Fruit fly (Drosophila melanogaster) whole organism, embryonic: ENCODE results near the gene bon.

Experiments
- Ada2b ChIP-seq: fragments of 200-800 bp; sonication (Bioruptor generic); IDR thresholded peaks from 2 replicates; pipeline ENCODE4 v1.3.6; 2022; ENCODE audit warnings: missing biosample characterization, missing genetic modification characterization
- Blimp-1 ChIP-seq: fragments of 200-800 bp; sonication (Bioruptor generic); optimal IDR thresholded peaks from 3 replicates; lab custom pipeline; 2018; ENCODE audit warnings: missing biosample characterization, missing genetic modification characterization, mild to moderate bottlenecking, moderate library complexity, missing genetic modification reagents
- CG10366 ChIP-seq: fragments of 200-800 bp; sonication (Bioruptor generic); IDR thresholded peaks from 2 replicates; pipeline ENCODE4 v1.3.6; 2022; ENCODE audit warnings: missing biosample characterization, missing genetic modification characterization
- CG10654 ChIP-seq: fragments of 200-800 bp; sonication (Bioruptor generic); optimal IDR thresholded peaks from 2 replicates; lab custom pipeline; 2016; ENCODE audit warnings: missing biosample characterization, missing genetic modification characterization
- CG11093 ChIP-seq: fragments of 200-800 bp; sonication (Bioruptor generic); IDR thresholded peaks from 3 replicates; pipeline ENCODE4 v1.3.6; 2022; ENCODE audit warnings: missing biosample characterization, missing genetic modification characterization
- CG12299 ChIP-seq: fragments of 200-800 bp; sonication (Bioruptor generic); optimal IDR thresholded peaks from 2 replicates; lab custom pipeline; 2018; ENCODE audit warnings: missing biosample characterization, mild to moderate bottlenecking, missing genetic modification characterization
- CG14965 ChIP-seq: fragments of 200-800 bp; sonication (Bioruptor generic); optimal IDR thresholded peaks from 2 replicates; lab custom pipeline; 2016; ENCODE audit warnings: missing biosample characterization, missing genetic modification characterization, borderline replicate concordance
- CG1602 ChIP-seq: fragments of 200-800 bp; sonication (Bioruptor generic); optimal IDR thresholded peaks from 3 replicates; lab custom pipeline; 2016; ENCODE audit warnings: missing biosample characterization, missing genetic modification characterization
- CG16863 ChIP-seq: fragments of 200-800 bp; sonication (Bioruptor generic); optimal IDR thresholded peaks from 3 replicates; lab custom pipeline; 2016; ENCODE audit warnings: missing biosample characterization, missing genetic modification characterization
- CG1792 ChIP-seq: fragments of 200-800 bp; sonication (Bioruptor generic); optimal IDR thresholded peaks from 2 replicates; lab custom pipeline; 2016; ENCODE audit warnings: missing biosample characterization, missing genetic modification characterization
- CG2875 ChIP-seq: fragments of 200-800 bp; sonication (Bioruptor generic); optimal IDR thresholded peaks from 2 replicates; lab custom pipeline; 2017; ENCODE audit warnings: missing biosample characterization, mild to moderate bottlenecking, missing genetic modification characterization, missing genetic modification reagents
- CG32772 ChIP-seq: fragments of 200-800 bp; sonication (Bioruptor generic); IDR thresholded peaks from 2 replicates; pipeline ENCODE4 v1.3.6; 2022; ENCODE audit warnings: missing biosample characterization, missing genetic modification characterization
- CG3407 ChIP-seq: fragments of 200-800 bp; sonication (Bioruptor generic); optimal IDR thresholded peaks from 2 replicates; lab custom pipeline; 2018; ENCODE audit warnings: missing biosample characterization, mild to moderate bottlenecking, missing genetic modification characterization
- CG34422 ChIP-seq: fragments of 200-800 bp; sonication (Bioruptor generic); IDR thresholded peaks from 3 replicates; pipeline ENCODE4 v1.3.6; 2022; ENCODE audit warnings: missing biosample characterization, missing genetic modification characterization
- CG42726 ChIP-seq: fragments of 200-800 bp; sonication (Bioruptor generic); IDR thresholded peaks from 2 replicates; pipeline ENCODE4 v1.3.6; 2022; ENCODE audit warnings: missing biosample characterization, missing genetic modification characterization; ENCODE audit not compliant: partially characterized antibody
- CG7963 ChIP-seq: fragments of 200-800 bp; sonication (Bioruptor generic); IDR thresholded peaks from 3 replicates; pipeline ENCODE4 v1.3.6; 2022; ENCODE audit warnings: missing biosample characterization, missing genetic modification characterization; ENCODE audit not compliant: partially characterized antibody
- CG8281 ChIP-seq: fragments of 200-800 bp; sonication (Bioruptor generic); optimal IDR thresholded peaks from 2 replicates; lab custom pipeline; 2018; ENCODE audit warnings: missing biosample characterization, mild to moderate bottlenecking, missing genetic modification characterization, moderate library complexity
- CG8290 ChIP-seq, 3 experiments: fragments of 200-800 bp; sonication (Bioruptor generic); optimal IDR thresholded peaks; 2 replicates each; lab custom pipeline; 2016 to 2019; ENCODE audit warnings: missing biosample characterization in 3 of 3, missing genetic modification characterization in 3 of 3, mild to moderate bottlenecking in 2 of 3, moderate library complexity in 1 of 3
- CG9437 ChIP-seq: fragments of 200-800 bp; sonication (Bioruptor generic); optimal IDR thresholded peaks from 2 replicates; lab custom pipeline; 2018; ENCODE audit warnings: missing biosample characterization, mild to moderate bottlenecking, missing genetic modification characterization
- CG9797 ChIP-seq: fragments of 200-800 bp; sonication (Bioruptor generic); optimal IDR thresholded peaks from 3 replicates; lab custom pipeline; 2018; ENCODE audit warnings: missing biosample characterization, mild to moderate bottlenecking, missing genetic modification characterization
- CHES-1-like ChIP-seq: fragments of 200-800 bp; sonication (Bioruptor generic); optimal IDR thresholded peaks from 2 replicates; lab custom pipeline; 2016; ENCODE audit warnings: missing biosample characterization, missing genetic modification characterization
- Hey ChIP-seq: fragments of 200-800 bp; sonication (Bioruptor generic); optimal IDR thresholded peaks from 3 replicates; lab custom pipeline; 2018; ENCODE audit warnings: missing biosample characterization, mild to moderate bottlenecking, missing genetic modification characterization
- Jarid2 ChIP-seq: fragments of 200-800 bp; sonication (Bioruptor generic); optimal IDR thresholded peaks from 3 replicates; lab custom pipeline; 2017; ENCODE audit warnings: mild to moderate bottlenecking, missing biosample characterization, missing genetic modification reagents, missing genetic modification characterization
- Myb ChIP-seq: fragments of 200-800 bp; sonication (Bioruptor generic); optimal IDR thresholded peaks from 2 replicates; lab custom pipeline; 2016; ENCODE audit warnings: missing biosample characterization, missing genetic modification characterization
- NFAT ChIP-seq: fragments of 200-800 bp; sonication (Bioruptor generic); IDR thresholded peaks from 2 replicates; pipeline ENCODE4 v1.3.6; 2022; ENCODE audit warnings: missing biosample characterization, missing genetic modification characterization
- Nf-YA ChIP-seq: fragments of 200-800 bp; sonication (Bioruptor generic); IDR thresholded peaks from 2 replicates; pipeline ENCODE4 v1.3.6; 2022; ENCODE audit warnings: missing biosample characterization, missing genetic modification characterization
- Nf-YC ChIP-seq: fragments of 200-800 bp; optimal IDR thresholded peaks from 3 replicates; lab custom pipeline; 2019; ENCODE audit warnings: missing biosample characterization, mild to moderate bottlenecking, missing genetic modification characterization, moderate library complexity
- Optix ChIP-seq: fragments of 200-800 bp; sonication (Bioruptor generic); IDR thresholded peaks from 3 replicates; pipeline ENCODE4 v1.3.6; 2022; ENCODE audit warnings: missing biosample characterization, missing genetic modification characterization
- Rfx ChIP-seq: fragments of 200-800 bp; sonication (Bioruptor generic); IDR thresholded peaks from 2 replicates; pipeline ENCODE4 v1.3.6; 2022; ENCODE audit warnings: missing biosample characterization, missing genetic modification characterization
- Sox100B ChIP-seq: fragments of 200-800 bp; sonication (Bioruptor generic); optimal IDR thresholded peaks from 3 replicates; lab custom pipeline; 2018; ENCODE audit warnings: missing biosample characterization, mild to moderate bottlenecking, missing genetic modification characterization
- Stat92E ChIP-seq, 3 experiments: fragments of >200 bp in 2 of 3; fragments of 200-800 bp in 1 of 3; sonication (Bioruptor generic) in 1 of 3; optimal IDR thresholded peaks; 2 replicates each; lab custom pipeline; 2017 to 2019; ENCODE audit warnings: missing biosample characterization in 3 of 3, missing genetic modification characterization in 3 of 3, mild to moderate bottlenecking in 1 of 3, moderate library complexity in 1 of 3
- Xbp1 ChIP-seq: fragments of 200-800 bp; sonication (Bioruptor generic); optimal IDR thresholded peaks from 3 replicates; lab custom pipeline; 2016; ENCODE audit warnings: missing biosample characterization, mild to moderate bottlenecking, missing genetic modification characterization
- ash1 ChIP-seq: fragments of 200-800 bp; sonication (Bioruptor generic); optimal IDR thresholded peaks from 2 replicates; lab custom pipeline; 2018; ENCODE audit warnings: missing biosample characterization, mild to moderate bottlenecking, missing genetic modification characterization
- cg ChIP-seq: fragments of 200-800 bp; sonication (Bioruptor generic); optimal IDR thresholded peaks from 3 replicates; lab custom pipeline; 2019; ENCODE audit warnings: missing biosample characterization, mild to moderate bottlenecking, missing genetic modification characterization, moderate library complexity
- chinmo ChIP-seq: fragments of 200-800 bp; sonication (Bioruptor generic); IDR thresholded peaks from 4 replicates; pipeline ENCODE4 v1.3.6; 2022; ENCODE audit warnings: missing biosample characterization, missing genetic modification characterization; ENCODE audit not compliant: partially characterized antibody
- gcm2 ChIP-seq: fragments of 200-800 bp; sonication (Bioruptor generic); optimal IDR thresholded peaks from 2 replicates; lab custom pipeline; 2016; ENCODE audit warnings: missing biosample characterization, missing genetic modification characterization
- gsb ChIP-seq: fragments of 200-800 bp; sonication (Bioruptor generic); IDR thresholded peaks from 2 replicates; pipeline ENCODE4 v1.3.6; 2022; ENCODE audit warnings: missing biosample characterization, missing genetic modification characterization
- gsb-n ChIP-seq: fragments of 200-800 bp; sonication (Bioruptor generic); optimal IDR thresholded peaks from 3 replicates; lab custom pipeline; 2018; ENCODE audit warnings: missing biosample characterization, mild to moderate bottlenecking, missing genetic modification characterization
- inv ChIP-seq: fragments of 200-800 bp; sonication (Bioruptor generic); IDR thresholded peaks from 2 replicates; pipeline ENCODE4 v1.3.6; 2022; ENCODE audit warnings: missing biosample characterization, missing genetic modification characterization; ENCODE audit not compliant: partially characterized antibody
- nau ChIP-seq: fragments of 200-800 bp; sonication (Bioruptor generic); optimal IDR thresholded peaks from 3 replicates; lab custom pipeline; 2017; ENCODE audit warnings: missing biosample characterization, mild to moderate bottlenecking, missing genetic modification characterization, missing genetic modification reagents
- odd ChIP-seq: fragments of 200-800 bp; sonication (Bioruptor generic); optimal IDR thresholded peaks from 2 replicates; lab custom pipeline; 2017; ENCODE audit warnings: missing biosample characterization, mild to moderate bottlenecking, missing genetic modification characterization
- pan ChIP-seq, 4 experiments: fragments of >200 bp in 3 of 4; fragments of 200-800 bp in 1 of 4; sonication (Bioruptor generic) in 1 of 4; optimal IDR thresholded peaks in 3 of 4; IDR thresholded peaks in 1 of 4; 2 replicates each; pipeline versions ENCODE4 v1.3.6 to Lab custom; 2017 to 2022; ENCODE audit warnings: missing biosample characterization in 2 of 4, missing genetic modification characterization in 2 of 4, mixed read lengths in 1 of 4
- tna ChIP-seq: fragments of 200-800 bp; sonication (Bioruptor generic); IDR thresholded peaks from 2 replicates; pipeline ENCODE4 v1.3.6; 2022; ENCODE audit warnings: missing biosample characterization, missing genetic modification characterization; ENCODE audit not compliant: partially characterized antibody
- twi ChIP-seq: fragments of 200-800 bp; optimal IDR thresholded peaks from 2 replicates; lab custom pipeline; 2019; ENCODE audit warnings: missing biosample characterization, mild to moderate bottlenecking, missing genetic modification characterization, moderate library complexity
- vfl ChIP-seq: fragments of 200-800 bp; sonication (Bioruptor generic); optimal IDR thresholded peaks from 2 replicates; lab custom pipeline; 2016; ENCODE audit warnings: missing biosample characterization, missing genetic modification characterization
- zfh2 ChIP-seq: fragments of 200-800 bp; sonication (Bioruptor generic); optimal IDR thresholded peaks from 2 replicates; lab custom pipeline; 2016; ENCODE audit warnings: missing biosample characterization, missing genetic modification characterization

bon gene

DNA sequence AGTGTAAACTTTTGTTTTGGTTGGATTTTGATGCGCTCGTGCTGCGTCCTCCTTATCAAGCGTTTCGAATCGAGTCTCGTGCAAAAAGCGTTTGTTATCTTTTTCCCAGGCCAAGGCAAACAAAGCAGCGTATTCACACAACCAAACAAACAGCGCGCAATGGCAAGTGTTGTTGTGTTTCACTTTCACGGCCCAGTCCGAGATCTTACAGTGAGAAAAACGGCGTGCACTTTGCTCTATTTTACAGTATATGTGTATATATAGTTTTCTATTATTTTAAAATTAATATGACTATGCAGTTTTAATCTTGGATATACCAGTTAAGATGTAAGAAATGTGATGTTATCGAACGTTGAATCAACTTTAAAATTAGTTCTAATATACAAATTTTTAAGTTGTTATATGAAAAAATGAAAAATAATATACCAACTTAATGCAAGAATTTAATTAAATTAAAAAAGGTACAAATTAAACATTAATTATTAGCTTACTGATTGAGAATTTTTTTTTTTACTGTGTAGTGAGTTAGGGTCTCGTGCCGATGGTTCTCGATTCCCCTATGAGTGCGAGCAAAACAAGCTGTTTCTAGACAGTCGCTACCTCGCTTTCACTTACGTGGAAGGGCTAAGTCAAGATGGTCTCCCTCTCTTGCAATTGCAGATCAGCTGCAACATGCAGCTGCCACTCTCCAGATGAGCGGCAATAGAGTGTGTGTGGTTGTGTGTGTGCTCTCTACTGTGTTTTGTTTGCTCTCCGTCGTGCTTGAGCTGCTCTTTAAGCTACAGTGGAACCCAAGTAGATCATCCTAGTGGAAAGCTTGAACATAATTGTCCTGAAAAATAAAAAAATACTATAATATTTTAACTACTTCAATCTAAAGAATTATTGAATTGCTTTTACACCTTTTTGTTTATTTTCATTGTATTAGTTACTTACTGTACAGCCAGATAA lies 1.5 kb downstream of the bon start (continued):
- peak; percentile 69; the same call in 2 of the 3 replicates for TF ChIP-seq CG11093 (GFP tag; lab: Robert Waterston, UW)
- no peak for TF ChIP-seq inv (GFP tag; lab: Robert Waterston, UW)
- no peak for TF ChIP-seq CG7963 (GFP tag; lab: Robert Waterston, UW)
- no peak for TF ChIP-seq vfl (GFP tag; lab: Kevin White, UChicago)
- peak; percentile 67 for TF ChIP-seq Ada2b
- TF ChIP-seq Hey (tag; lab: Kevin White, UChicago): no peak
- TF ChIP-seq CG12299 (tag; lab: Kevin White, UChicago): peak; percentile 92
- peak; percentile 71 for TF ChIP-seq CG10366 (GFP tag; lab: Robert Waterston, UW)
- TF ChIP-seq CG2875 (GFP tag; lab: Kevin White, UChicago): peak; percentile 85
- TF ChIP-seq Nf-YC: peak; percentile 73
- TF ChIP-seq CG14965 (GFP tag; lab: Kevin White, UChicago): no peak
- TF ChIP-seq CG32772: peak; percentile 85
- peak; percentile 97 for TF ChIP-seq Blimp-1
- TF ChIP-seq CG8281 (tag; lab: Kevin White, UChicago): peak; percentile 78
- TF ChIP-seq CG1602 (GFP tag; lab: Kevin White, UChicago): peak; percentile 86
- TF ChIP-seq Sox100B (GFP tag; lab: Kevin White, UChicago): peak; percentile 97
- TF ChIP-seq ash1 (GFP tag; lab: Kevin White, UChicago): no peak
- TF ChIP-seq gcm2 (GFP tag; lab: Kevin White, UChicago): no peak
- peak; percentile 85 for TF ChIP-seq CG9437 (GFP tag; lab: Kevin White, UChicago)
- peak; percentile 51 for TF ChIP-seq nau (GFP tag; lab: Kevin White, UChicago)
- peak; percentile 88 for TF ChIP-seq CG3407 (GFP tag; lab: Kevin White, UChicago)
- TF ChIP-seq odd (GFP tag; lab: Kevin White, UChicago): peak; percentile 85
- TF ChIP-seq gsb-n (tag; lab: Kevin White, UChicago): peak; percentile 98
- peak; percentile 81 for TF ChIP-seq CG10654
- no peak for TF ChIP-seq CG42726 (GFP tag; lab: Robert Waterston, UW)
- no peak for TF ChIP-seq tna (GFP tag; lab: Robert Waterston, UW)
- TF ChIP-seq CG34422 (GFP tag; lab: Robert Waterston, UW): peak; percentile 35
- peak; percentile 80 for TF ChIP-seq Xbp1
- TF ChIP-seq Nf-YA: peak; percentile 65
- TF ChIP-seq cg: peak; percentile 63
- no peak for TF ChIP-seq CG9797 (GFP tag; lab: Kevin White, UChicago)
- no peak for TF ChIP-seq pan (optimal IDR thresholded peaks at IDR 0.05; lab: Kevin White, UChicago)
- TF ChIP-seq pan (GFP tag; optimal IDR thresholded peaks at IDR 0.05 in 1 of 2, IDR thresholded peaks at IDR 0.05 in 1 of 2): peak in 1 of 2 experiments; percentile 82
- peak in 1 of 3 experiments; percentile 88 for TF ChIP-seq Stat92E (GFP tag; optimal IDR thresholded peaks at IDR 0.05; lab: Kevin White, UChicago)
- TF ChIP-seq NFAT (GFP tag; lab: Robert Waterston, UW): 0 out of 2 replicates have a peak, but pooled peaks have one; percentile 8
- TF ChIP-seq chinmo: no peak
- no peak for TF ChIP-seq Myb (GFP tag; lab: Kevin White, UChicago)
- peak; percentile 52; the same call in 1 of the 3 replicates for TF ChIP-seq Optix
- TF ChIP-seq CG1792 (GFP tag; lab: Kevin White, UChicago): peak; percentile 6
- peak; percentile 81 for TF ChIP-seq twi (tag; lab: Kevin White, UChicago)
- TF ChIP-seq CG8290 (GFP tag; optimal IDR thresholded peaks at IDR 0.05; lab: Kevin White, UChicago): peak; percentile 65
- peak; percentile 11 to 25 for TF ChIP-seq CG8290 (tag; optimal IDR thresholded peaks at IDR 0.05; lab: Kevin White, UChicago)
- peak; percentile 22 for TF ChIP-seq gsb (GFP tag; lab: Robert Waterston, UW)
- no peak for TF ChIP-seq CG16863 (GFP tag; lab: Kevin White, UChicago)
- peak; percentile 67 for TF ChIP-seq Jarid2 (GFP tag; lab: Kevin White, UChicago)
- no peak for TF ChIP-seq zfh2
- peak; percentile 49 for TF ChIP-seq Rfx
- no peak for TF ChIP-seq CHES-1-like
